Worm (Caenorhabditis elegans) whole organism, young adult: ENCODE data around the gene cpr-1.

Experiments
- F10E7.11 ChIP-seq: sonication (generic microtip); optimal IDR thresholded peaks from 2 replicates; lab custom pipeline; 2017; ENCODE audit warnings: mild to moderate bottlenecking, missing genetic modification characterization, moderate library complexity, missing compliant biosample characterization
- T07F8.4 ChIP-seq: sonication (generic microtip); optimal IDR thresholded peaks from 2 replicates; lab custom pipeline; 2016; ENCODE audit warnings: mild to moderate bottlenecking, missing genetic modification characterization, moderate library complexity, missing compliant biosample characterization
- ceh-58 ChIP-seq: fragments of 200-800 bp; sonication (Bioruptor generic); IDR thresholded peaks from 2 replicates; pipeline ENCODE4 v1.3.6; 2022; ENCODE audit warnings: missing genetic modification characterization, missing compliant biosample characterization
- dpff-1 ChIP-seq: sonication (generic microtip); optimal IDR thresholded peaks from 2 replicates; lab custom pipeline; 2017; ENCODE audit warnings: mild to moderate bottlenecking, missing genetic modification characterization, missing compliant biosample characterization
- egl-44 ChIP-seq: fragments of 200-800 bp; sonication (Bioruptor generic); IDR thresholded peaks from 2 replicates; pipeline ENCODE4 v1.3.6; 2022; ENCODE audit warnings: missing genetic modification reagents, missing genetic modification characterization, missing compliant biosample characterization
- fkh-3 ChIP-seq: sonication (generic microtip); optimal IDR thresholded peaks from 2 replicates; lab custom pipeline; 2016; ENCODE audit warnings: mild to moderate bottlenecking, missing genetic modification characterization, missing compliant biosample characterization
- hrde-1 ChIP-seq: sonication (generic microtip); optimal IDR thresholded peaks from 2 replicates; lab custom pipeline; 2016; ENCODE audit warnings: missing genetic modification characterization, mild to moderate bottlenecking, missing compliant biosample characterization, moderate library complexity, missing genotype, missing genetic modification reagents, borderline replicate concordance
- lag-1 ChIP-seq: fragments of 200-800 bp; sonication (Bioruptor generic); IDR thresholded peaks from 2 replicates; pipeline ENCODE4 v1.3.6; 2022; ENCODE audit warnings: missing genetic modification reagents, missing genetic modification characterization, missing compliant biosample characterization
- let-607 ChIP-seq, 2 experiments: fragments of 200-800 bp in 1 of 2; sonication (Bioruptor generic) in 1 of 2; sonication (generic microtip) in 1 of 2; optimal IDR thresholded peaks; 2 replicates each; lab custom pipeline; 2016 to 2018; ENCODE audit warnings: mild to moderate bottlenecking in 2 of 2, missing compliant biosample characterization in 2 of 2, missing genetic modification characterization in 2 of 2, moderate library complexity in 2 of 2, missing genotype in 1 of 2
- madf-3 ChIP-seq: fragments of 200-800 bp; sonication (Bioruptor generic); IDR thresholded peaks from 2 replicates; pipeline ENCODE4 v1.3.6; 2022; ENCODE audit warnings: missing genetic modification reagents, missing genetic modification characterization, missing compliant biosample characterization
- nhr-120 ChIP-seq: fragments of 200-800 bp; sonication (Bioruptor generic); IDR thresholded peaks from 2 replicates; pipeline ENCODE4 v1.3.6; 2022; ENCODE audit warnings: missing genetic modification characterization, missing compliant biosample characterization
- unc-130 ChIP-seq: sonication (generic microtip); optimal IDR thresholded peaks from 2 replicates; lab custom pipeline; 2016; ENCODE audit warnings: missing genetic modification reagents, missing genetic modification characterization, missing compliant biosample characterization
- unc-62 ChIP-seq: fragments of 150-350 bp; optimal IDR thresholded peaks from 2 replicates; lab custom pipeline; 2014; ENCODE audit warnings: missing biosample characterization, missing genetic modification reagents, missing genetic modification characterization

- TF ChIP-seq ceh-58 (GFP tag; lab: Robert Waterston, UW) (no peak), unc-130 (no peak), dpff-1 (tag; lab: Kevin White, UChicago) (no peak), egl-44 (GFP tag; lab: Robert Waterston, UW) (no peak), unc-62 (no peak), T07F8.4 (tag; lab: Kevin White, UChicago) (no peak), F10E7.11 (tag; lab: Kevin White, UChicago) (no peak), fkh-3 (tag; lab: Kevin White, UChicago) (no peak), lag-1 (no peak), hrde-1 (no peak), nhr-120 (GFP tag; lab: Robert Waterston, UW) (no peak), let-607 (tag; optimal IDR thresholded peaks at IDR 0.05; lab: Kevin White, UChicago) (no peak), madf-3 (GFP tag; lab: Robert Waterston, UW) (no peak)
These were observed at the start of gene cpr-1 for ce11 chrV:11975233-11975632.
